Fruit fly (Drosophila melanogaster): Measurements from ENCODE around the gene bdwf.
A peak's percentile ranks its signal among the peaks of the same experiment; 100 is the strongest.

bdwf gene

dm6 chr3R:17080666-17081358 lies 37.9 kb upstream of the bdwf start (continued):
- TF ChIP-seq wdn (GFP tag; IDR thresholded peaks at IDR 0.05) (peak; percentile 82), CG17568 (GFP tag; optimal IDR thresholded peaks at IDR 0.05) (peak; percentile 92), bigmax (GFP tag; optimal IDR thresholded peaks at IDR 0.05) (no peak), CG9876 (GFP tag; optimal IDR thresholded peaks at IDR 0.05) (peak; percentile 50), toy (GFP tag; IDR thresholded peaks at IDR 0.05) (peak; percentile 75; the same call in 1 of the 2 replicates), CG3995 (GFP tag; optimal IDR thresholded peaks at IDR 0.05) (peak; percentile 47), caup (GFP tag; optimal IDR thresholded peaks at IDR 0.05; ENCODE audit: severe bottlenecking) (peak; percentile 94), lmd (GFP tag; IDR thresholded peaks at IDR 0.05) (peak; percentile 94), Hey (tag; optimal IDR thresholded peaks at IDR 0.05) (no peak), CG4282 (GFP tag; optimal IDR thresholded peaks at IDR 0.05) (peak; percentile 69), ham (GFP tag; IDR thresholded peaks at IDR 0.05) (peak; percentile 62)

dm6 chr3R:17079859-17080255 lies 36.9 kb upstream of the bdwf start, which contains the start of the genes Keap1 and kuk:
Gene Keap1 (minus strand): TSS chr3R:17079945.
Gene kuk (plus strand): TSS chr3R:17080244.
- peak; percentile 66 for TF ChIP-seq CG13123 (GFP tag; optimal IDR thresholded peaks at IDR 0.05)
- peak; percentile 24 for TF ChIP-seq CG8089 (GFP tag; optimal IDR thresholded peaks at IDR 0.05)
- TF ChIP-seq CG6272 (GFP tag; IDR thresholded peaks at IDR 0.05): peak; percentile 46; the same call in 1 of the 2 replicates
- TF ChIP-seq CG16779 (GFP tag; IDR thresholded peaks at IDR 0.05): no peak
- no peak for TF ChIP-seq CG31365 (tag; optimal IDR thresholded peaks at IDR 0.05)
- TF ChIP-seq luna (GFP tag; optimal IDR thresholded peaks at IDR 0.05): peak; percentile 35
- TF ChIP-seq pb (GFP tag; optimal IDR thresholded peaks at IDR 0.05): peak; percentile 17
- no peak for TF ChIP-seq org-1 (GFP tag; optimal IDR thresholded peaks at IDR 0.05)
- no peak for TF ChIP-seq CG10147 (GFP tag; optimal IDR thresholded peaks at IDR 0.05)
- peak; percentile 67 for TF ChIP-seq lab (GFP tag; optimal IDR thresholded peaks at IDR 0.05)
- peak; percentile 49 for TF ChIP-seq Bteb2 (GFP tag; optimal IDR thresholded peaks at IDR 0.05)
- no peak for TF ChIP-seq lov (optimal IDR thresholded peaks at IDR 0.05)
- TF ChIP-seq lov (GFP tag; IDR thresholded peaks at IDR 0.05): no peak
- no peak for TF ChIP-seq CG8290 (GFP tag; optimal IDR thresholded peaks at IDR 0.05)
- peak in 1 of 2 experiments; percentile 57 for TF ChIP-seq CG8290 (tag; optimal IDR thresholded peaks at IDR 0.05)
- no peak for TF ChIP-seq CG17568 (GFP tag; optimal IDR thresholded peaks at IDR 0.05)
- TF ChIP-seq slbo (GFP tag; IDR thresholded peaks at IDR 0.05): peak; percentile 72
- no peak for TF ChIP-seq CkIIα-i1 (GFP tag; IDR thresholded peaks at IDR 0.05)
- TF ChIP-seq zen2 (GFP tag; IDR thresholded peaks at IDR 0.05; ENCODE audit: partially characterized antibody): no peak; the same call in 2 of the 3 replicates
- no peak for TF ChIP-seq sr (GFP tag; IDR thresholded peaks at IDR 0.05)
- TF ChIP-seq CG3065 (GFP tag; optimal IDR thresholded peaks at IDR 0.05): peak; percentile 56
- TF ChIP-seq dimm (GFP tag; IDR thresholded peaks at IDR 0.05): no peak
- peak; percentile 93 for TF ChIP-seq CG9797 (GFP tag; optimal IDR thresholded peaks at IDR 0.05)
- TF ChIP-seq jing (GFP tag; optimal IDR thresholded peaks at IDR 0.05): no peak
- TF ChIP-seq D (optimal IDR thresholded peaks at IDR 0.05): no peak
- no peak for TF ChIP-seq D (GFP tag; optimal IDR thresholded peaks at IDR 0.05)
- peak; percentile 71 for TF ChIP-seq NfI (GFP tag; optimal IDR thresholded peaks at IDR 0.05)
- TF ChIP-seq CG6654 (GFP tag; optimal IDR thresholded peaks at IDR 0.05): no peak
- TF ChIP-seq lola (GFP tag; optimal IDR thresholded peaks at IDR 0.05): no peak
- TF ChIP-seq CG16815 (GFP tag; optimal IDR thresholded peaks at IDR 0.05): peak; percentile 16
- TF ChIP-seq CG14667 (GFP tag; IDR thresholded peaks at IDR 0.05): no peak
- TF ChIP-seq CG15696 (tag; optimal IDR thresholded peaks at IDR 0.05): peak; percentile 32
- TF ChIP-seq CG4328 (GFP tag; optimal IDR thresholded peaks at IDR 0.05): no peak
- TF ChIP-seq MTF-1 (GFP tag; optimal IDR thresholded peaks at IDR 0.05; ENCODE audit: borderline replicate concordance): peak; percentile 43
- TF ChIP-seq CG7556 (GFP tag; optimal IDR thresholded peaks at IDR 0.05): no peak
- TF ChIP-seq CG34422 (GFP tag; IDR thresholded peaks at IDR 0.05): peak; percentile 37; the same call in 2 of the 3 replicates
- no peak for TF ChIP-seq YL-1 (GFP tag; optimal IDR thresholded peaks at IDR 0.05)
- peak; percentile 43 for TF ChIP-seq CG9215 (GFP tag; IDR thresholded peaks at IDR 0.05)
- peak; percentile 62 for TF ChIP-seq lbe (GFP tag; optimal IDR thresholded peaks at IDR 0.05)
- peak; percentile 51 for TF ChIP-seq CG12104 (GFP tag; optimal IDR thresholded peaks at IDR 0.05)
